Worm (Caenorhabditis elegans): Measurements from ENCODE around the gene ocr-3.

DNA sequence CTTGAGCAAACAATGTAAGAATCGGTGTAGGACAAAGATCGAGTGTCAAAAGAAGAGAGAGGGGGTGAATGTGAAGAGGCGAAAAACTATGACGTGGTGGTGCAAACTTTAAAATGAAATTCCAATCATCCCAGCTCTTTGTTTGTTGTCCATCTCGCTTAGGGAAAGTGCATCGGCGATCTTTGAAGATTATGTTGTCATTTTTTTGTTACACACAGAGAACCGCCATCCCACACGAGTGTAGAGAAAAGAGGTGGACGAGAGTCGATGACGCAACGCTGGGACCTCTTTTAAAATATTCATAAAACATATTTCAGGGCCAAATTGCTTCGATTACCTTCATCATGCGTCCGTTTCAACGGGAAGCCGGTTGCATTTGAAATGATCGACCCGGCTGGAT lies 22.8 kb downstream of the ocr-3 start:
- TF ChIP-seq nhr-77 (tag; optimal IDR thresholded peaks at IDR 0.05), result no peak
- TF ChIP-seq elt-3 (tag; optimal IDR thresholded peaks at IDR 0.05), result no peak
- TF ChIP-seq nhr-84 (tag; optimal IDR thresholded peaks at IDR 0.05), result no peak
- TF ChIP-seq mep-1 (tag; optimal IDR thresholded peaks at IDR 0.05), result no peak
- no peak for TF ChIP-seq nhr-90 (tag; optimal IDR thresholded peaks at IDR 0.05; ENCODE audit: poor library complexity)
- no peak for TF ChIP-seq pqm-1 (tag; optimal IDR thresholded peaks at IDR 0.05)

Measured in whole organism, L1 larva.